Worm (Caenorhabditis elegans): Measurements from ENCODE around the gene srw-100.

srw-100 gene

ce11 chrV:1755589-1755988, 44.6 kb downstream of the srw-100 start, which contains the start of gene ZK697.14:
Gene ZK697.14 (minus strand): TSS chrV:1755689.
- TF ChIP-seq tlp-1 (tag; optimal IDR thresholded peaks at IDR 0.05) (no peak), grh-1 (GFP tag; IDR thresholded peaks at IDR 0.05) (no peak), fkh-8 (tag; optimal IDR thresholded peaks at IDR 0.05) (no peak), lsy-2 (tag; optimal IDR thresholded peaks at IDR 0.05) (no peak), C16A3.4 (tag; optimal IDR thresholded peaks at IDR 0.05) (no peak), xbp-1 (tag; optimal IDR thresholded peaks at IDR 0.05) (no peak), zip-4 (GFP tag; optimal IDR thresholded peaks at IDR 0.05) (no peak), snpc-4 (tag; optimal IDR thresholded peaks at IDR 0.05) (no peak), alr-1 (tag; optimal IDR thresholded peaks at IDR 0.05; ENCODE audit: borderline replicate concordance) (no peak), vab-15 (tag; optimal IDR thresholded peaks at IDR 0.05) (no peak), nhr-20 (tag; optimal IDR thresholded peaks at IDR 0.05) (no peak), hlh-17 (GFP tag; optimal IDR thresholded peaks at IDR 0.05; ENCODE audit: borderline replicate concordance) (no peak), zag-1 (tag; optimal IDR thresholded peaks at IDR 0.05) (no peak), ets-5 (GFP tag; IDR thresholded peaks at IDR 0.05) (no peak)

DNA sequence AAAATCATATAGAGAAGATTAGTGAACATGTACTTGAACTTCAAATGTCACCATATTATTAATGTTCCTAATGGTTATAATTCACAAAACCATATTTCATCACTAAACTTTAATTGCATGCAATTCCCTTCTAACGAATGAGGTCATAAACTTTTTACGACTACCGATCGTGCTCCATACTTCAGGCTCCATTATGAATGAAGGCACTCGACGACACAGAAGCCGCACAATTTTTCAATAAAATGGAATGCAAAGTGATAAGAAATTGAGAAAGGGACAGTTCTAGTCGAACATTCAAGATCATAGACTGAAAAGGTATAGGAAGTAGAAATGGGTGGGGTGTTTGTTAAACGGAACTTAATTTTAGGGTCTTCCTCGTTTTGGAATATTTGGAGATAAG, 45.1 kb downstream of the srw-100 start:
- TF ChIP-seq xbp-1 (tag; optimal IDR thresholded peaks at IDR 0.05) (no peak), sup-37 (GFP tag; optimal IDR thresholded peaks at IDR 0.05) (no peak)

DNA sequence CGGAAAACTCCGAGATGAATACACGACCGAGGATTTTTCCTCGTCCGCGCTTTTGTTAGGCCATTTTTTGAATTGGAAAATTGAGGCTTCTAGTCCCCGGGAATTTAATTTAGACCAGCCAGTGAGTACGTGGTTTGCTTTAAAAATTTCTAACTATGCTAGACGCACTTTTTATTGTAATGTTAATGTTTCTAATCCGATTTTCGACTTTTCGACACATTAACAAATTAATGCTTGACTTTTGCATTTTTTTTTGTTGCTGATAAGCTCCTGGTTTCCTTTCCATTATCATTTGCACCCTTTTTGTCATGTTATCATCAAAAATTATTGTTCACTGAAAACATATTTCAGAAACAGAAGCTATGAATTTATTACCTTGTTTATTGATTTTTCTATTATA, 45.8 kb downstream of the srw-100 start, which contains the start of gene clec-204:
TSS of gene clec-204 (plus strand) at position 301 of the 400 bp plus-strand sequence.
- no peak for TF ChIP-seq egl-13 (tag; optimal IDR thresholded peaks at IDR 0.05)
- no peak for TF ChIP-seq aly-2 (tag; optimal IDR thresholded peaks at IDR 0.05)
- TF ChIP-seq elt-2 (tag; optimal IDR thresholded peaks at IDR 0.05), result peak; percentile 44
- TF ChIP-seq sup-37 (GFP tag; optimal IDR thresholded peaks at IDR 0.05), result no peak
- no peak for TF ChIP-seq nhr-85 (tag)

ce11 chrV:1760682-1761081, 49.7 kb downstream of the srw-100 start, which contains the start of gene clec-205:
Gene clec-205 (plus strand): TSS chrV:1760893.
- TF ChIP-seq fos-1 (tag; optimal IDR thresholded peaks at IDR 0.05) (no peak), elt-2 (tag; optimal IDR thresholded peaks at IDR 0.05) (peak; percentile 66), efl-1 (optimal IDR thresholded peaks at IDR 0.05) (no peak), efl-1 (GFP tag; optimal IDR thresholded peaks at IDR 0.05 in 1 of 2) (peak in 1 of 2 experiments; percentile 84)

Measured in whole organism, L1 larva.